Worm (Caenorhabditis elegans) whole organism, L2 larva: ENCODE measurements around the gene F58G11.4.

Experiments
- F13H6.1 ChIP-seq: sonication (generic microtip); optimal IDR thresholded peaks from 2 replicates; lab custom pipeline; 2016; ENCODE audit warnings: missing genetic modification characterization, missing compliant biosample characterization
- ama-1 ChIP-seq: fragments of 150-350 bp; optimal IDR thresholded peaks from 2 replicates; lab custom pipeline; 2018; ENCODE audit warnings: inconsistent platforms
- mdl-1 ChIP-seq, 2 experiments: fragments of 150-350 bp in 1 of 2; sonication (generic microtip) in 1 of 2; optimal IDR thresholded peaks; 2 replicates each; lab custom pipeline; 2017; ENCODE audit warnings: missing biosample characterization in 2 of 2, missing genetic modification characterization in 2 of 2
- unc-39 ChIP-seq: fragments of 150-350 bp; optimal IDR thresholded peaks from 2 replicates; lab custom pipeline; 2014; ENCODE audit warnings: missing biosample characterization, missing genetic modification characterization
- ztf-1 ChIP-seq: fragments of 200-800 bp; sonication (Bioruptor generic); conservative IDR thresholded peaks from 2 replicates; pipeline ENCODE4 v1.3.6; 2022; ENCODE audit warnings: missing genetic modification characterization, missing compliant biosample characterization
- ztf-11 ChIP-seq: sonication (generic microtip); optimal IDR thresholded peaks from 2 replicates; lab custom pipeline; 2017; ENCODE audit warnings: missing biosample characterization, missing genetic modification characterization

- TF ChIP-seq ama-1 (lab: Kevin White, UChicago) (peak; percentile 76), ztf-11 (tag; lab: Kevin White, UChicago) (no peak), F13H6.1 (tag; lab: Kevin White, UChicago) (peak; percentile 80), mdl-1 (tag; optimal IDR thresholded peaks at IDR 0.05; lab: Kevin White, UChicago) (peak; percentile 48 to 61), unc-39 (no peak), ztf-1 (GFP tag; lab: Robert Waterston, UW) (no peak)
These were observed 17.1 kb upstream of the F58G11.4 start for ce11 chrV:13655202-13655764.
